Worm (Caenorhabditis elegans) whole organism, L4 larva: ENCODE results near the gene F47D12.9.

Experiments used
- F26F4.8 ChIP-seq: fragments of 200-800 bp; sonication (Bioruptor generic); conservative IDR thresholded peaks from 2 replicates; pipeline ENCODE4 v1.3.6; 2022; ENCODE audit warnings: missing genetic modification characterization, missing compliant biosample characterization
- F37D6.2 ChIP-seq: sonication (generic microtip); optimal IDR thresholded peaks from 2 replicates; lab custom pipeline; 2016; ENCODE audit warnings: mild to moderate bottlenecking, missing genetic modification characterization, missing compliant biosample characterization
- aha-1 ChIP-seq: fragments of 150-350 bp; peaks from one replicate; lab custom pipeline; 2014; ENCODE audit warnings: missing biosample characterization, missing genetic modification characterization
- attf-4 ChIP-seq: sonication (generic microtip); optimal IDR thresholded peaks from 3 replicates; lab custom pipeline; 2017; ENCODE audit warnings: missing biosample characterization, missing genetic modification characterization
- ceh-28 ChIP-seq: fragments of 150-350 bp; optimal IDR thresholded peaks from 2 replicates; lab custom pipeline; 2014; ENCODE audit warnings: missing biosample characterization, missing genetic modification reagents, missing genetic modification characterization
- ces-1 ChIP-seq: fragments of 150-350 bp; sonication (generic microtip); optimal IDR thresholded peaks from 4 replicates; lab custom pipeline; 2014; ENCODE audit warnings: missing biosample characterization, missing genetic modification reagents, missing genetic modification characterization
- cey-2 ChIP-seq: sonication (generic microtip); optimal IDR thresholded peaks from 3 replicates; lab custom pipeline; 2017; ENCODE audit warnings: missing genetic modification characterization, mild to moderate bottlenecking, missing compliant biosample characterization, antibody characterized with exemption, borderline replicate concordance; ENCODE audit not compliant: insufficient read depth
- ctbp-1 ChIP-seq: fragments of 200-800 bp; sonication (Bioruptor generic); IDR thresholded peaks from 2 replicates; pipeline ENCODE4 v1.3.6; 2022; ENCODE audit warnings: missing genetic modification reagents, missing genetic modification characterization, missing compliant biosample characterization
- dmd-6 ChIP-seq: fragments of 200-800 bp; sonication (Bioruptor generic); IDR thresholded peaks from 2 replicates; pipeline ENCODE4 v1.3.6; 2022; ENCODE audit warnings: missing genetic modification reagents, missing genetic modification characterization, missing compliant biosample characterization
- dmd-8 ChIP-seq: fragments of 200-800 bp; sonication (Bioruptor generic); IDR thresholded peaks from 2 replicates; pipeline ENCODE4 v1.3.6; 2022; ENCODE audit warnings: missing genetic modification characterization, missing compliant biosample characterization
- duxl-1 ChIP-seq: sonication (generic microtip); optimal IDR thresholded peaks from 2 replicates; lab custom pipeline; 2016; ENCODE audit warnings: mild to moderate bottlenecking, missing genetic modification characterization, moderate library complexity, missing compliant biosample characterization; ENCODE audit not compliant: poor library complexity
- dve-1 ChIP-seq: sonication (generic microtip); optimal IDR thresholded peaks from 2 replicates; lab custom pipeline; 2017; ENCODE audit warnings: antibody characterized with exemption, mild to moderate bottlenecking, missing genetic modification characterization, missing compliant biosample characterization; ENCODE audit not compliant: insufficient read depth
- fkh-10 ChIP-seq: fragments of 150-350 bp; optimal IDR thresholded peaks from 2 replicates; lab custom pipeline; 2014; ENCODE audit warnings: missing biosample characterization, missing genetic modification reagents, missing genetic modification characterization
- hif-1 ChIP-seq, 2 experiments: sonication (generic microtip); optimal IDR thresholded peaks; 2 replicates each; lab custom pipeline; 2016 to 2017; ENCODE audit warnings: missing compliant biosample characterization in 2 of 2, missing genetic modification characterization in 2 of 2, missing genetic modification reagents in 2 of 2, missing genotype in 2 of 2, mild to moderate bottlenecking in 1 of 2
- hlh-11 ChIP-seq: fragments of 200-800 bp; sonication (Bioruptor generic); optimal IDR thresholded peaks from 2 replicates; lab custom pipeline; 2018; ENCODE audit warnings: mild to moderate bottlenecking, missing genetic modification characterization, missing compliant biosample characterization
- hlh-30 ChIP-seq: sonication (generic microtip); optimal IDR thresholded peaks from 2 replicates; lab custom pipeline; 2017; ENCODE audit warnings: antibody characterized with exemption, mild to moderate bottlenecking, missing genetic modification characterization, missing compliant biosample characterization; ENCODE audit not compliant: insufficient read depth
- hmg-1.1 ChIP-seq: fragments of 200-800 bp; sonication (Bioruptor generic); IDR thresholded peaks from 2 replicates; pipeline ENCODE4 v1.3.6; 2022; ENCODE audit warnings: missing genetic modification reagents, missing genetic modification characterization, missing compliant biosample characterization
- jun-1 ChIP-seq: fragments of 150-350 bp; optimal IDR thresholded peaks from 2 replicates; lab custom pipeline; 2014; ENCODE audit warnings: missing biosample characterization, missing genetic modification reagents, missing genetic modification characterization
- lin-15B ChIP-seq: fragments of 150-350 bp; sonication (generic microtip); optimal IDR thresholded peaks from 3 replicates; lab custom pipeline; 2014; ENCODE audit warnings: missing biosample characterization, missing genetic modification characterization
- lin-29 ChIP-seq: fragments of 200-800 bp; sonication (Bioruptor generic); IDR thresholded peaks from 2 replicates; pipeline ENCODE4 v1.3.6; 2022; ENCODE audit warnings: missing genetic modification reagents, missing genetic modification characterization, missing compliant biosample characterization
- lsy-2 ChIP-seq, 2 experiments: fragments of 150-350 bp in 1 of 2; sonication (generic microtip) in 1 of 2; optimal IDR thresholded peaks; 2 replicates each; lab custom pipeline; 2014 to 2017; ENCODE audit warnings: missing biosample characterization in 2 of 2, missing genetic modification characterization in 2 of 2
- mdl-1 ChIP-seq, 2 experiments: fragments of 150-350 bp in 1 of 2; sonication (generic microtip) in 1 of 2; optimal IDR thresholded peaks; 2 replicates each; lab custom pipeline; 2014 to 2017; ENCODE audit warnings: missing biosample characterization in 2 of 2, missing genetic modification characterization in 2 of 2
- mdt-29 ChIP-seq: fragments of 200-800 bp; sonication (Bioruptor generic); IDR thresholded peaks from 2 replicates; pipeline ENCODE4 v1.3.6; 2022; ENCODE audit warnings: missing genetic modification reagents, missing genetic modification characterization, missing compliant biosample characterization
- mep-1 ChIP-seq: fragments of 150-350 bp; sonication (generic microtip); optimal IDR thresholded peaks from 3 replicates; lab custom pipeline; 2014; ENCODE audit warnings: missing biosample characterization, missing genetic modification characterization
- mxl-2 ChIP-seq: fragments of 200-800 bp; sonication (Bioruptor generic); conservative IDR thresholded peaks from 2 replicates; pipeline ENCODE4 v1.3.6; 2022; ENCODE audit warnings: missing genetic modification reagents, missing genetic modification characterization, missing compliant biosample characterization
- mxl-3 ChIP-seq: fragments of 200-800 bp; sonication (Bioruptor generic); optimal IDR thresholded peaks from 2 replicates; lab custom pipeline; 2018; ENCODE audit warnings: mild to moderate bottlenecking, missing genetic modification characterization, missing compliant biosample characterization
- nhr-11 ChIP-seq: fragments of 150-350 bp; optimal IDR thresholded peaks from 2 replicates; lab custom pipeline; 2014; ENCODE audit warnings: missing biosample characterization, missing genetic modification characterization
- nhr-28 ChIP-seq: fragments of 150-350 bp; optimal IDR thresholded peaks from 2 replicates; lab custom pipeline; 2014; ENCODE audit warnings: missing biosample characterization, missing genetic modification characterization
- nhr-48 ChIP-seq: sonication (generic microtip); optimal IDR thresholded peaks from 2 replicates; lab custom pipeline; 2016; ENCODE audit warnings: mild to moderate bottlenecking, missing genetic modification characterization, missing compliant biosample characterization
- rbr-2 ChIP-seq: sonication (generic microtip); optimal IDR thresholded peaks from 2 replicates; lab custom pipeline; 2016; ENCODE audit warnings: missing genotype, missing genetic modification characterization, missing compliant biosample characterization
- unc-62 ChIP-seq, 3 experiments: fragments of 150-350 bp in 1 of 3; sonication (generic microtip); optimal IDR thresholded peaks in 2 of 3; peaks in 1 of 3; 1 replicate in 1 of 3; 2 replicates in 2 of 3; lab custom pipeline; 2014 to 2017; ENCODE audit warnings: missing biosample characterization in 3 of 3, missing genetic modification characterization in 3 of 3, missing genetic modification reagents in 3 of 3, missing genotype in 1 of 3
- vab-7 ChIP-seq: fragments of 200-800 bp; sonication (Bioruptor generic); IDR thresholded peaks from 2 replicates; pipeline ENCODE4 v1.3.6; 2022; ENCODE audit warnings: missing genetic modification reagents, missing genetic modification characterization, missing compliant biosample characterization
- zag-1 ChIP-seq: fragments of 150-350 bp; optimal IDR thresholded peaks from 2 replicates; lab custom pipeline; 2014; ENCODE audit warnings: missing biosample characterization, missing genetic modification characterization
- zfp-2 ChIP-seq: sonication (generic microtip); optimal IDR thresholded peaks from 2 replicates; lab custom pipeline; 2016; ENCODE audit warnings: mild to moderate bottlenecking, missing genetic modification characterization, missing compliant biosample characterization
- ztf-7 ChIP-seq: fragments of 150-350 bp; optimal IDR thresholded peaks from 2 replicates; lab custom pipeline; 2014; ENCODE audit warnings: missing biosample characterization, missing genetic modification characterization

The F47D12.9 gene

DNA sequence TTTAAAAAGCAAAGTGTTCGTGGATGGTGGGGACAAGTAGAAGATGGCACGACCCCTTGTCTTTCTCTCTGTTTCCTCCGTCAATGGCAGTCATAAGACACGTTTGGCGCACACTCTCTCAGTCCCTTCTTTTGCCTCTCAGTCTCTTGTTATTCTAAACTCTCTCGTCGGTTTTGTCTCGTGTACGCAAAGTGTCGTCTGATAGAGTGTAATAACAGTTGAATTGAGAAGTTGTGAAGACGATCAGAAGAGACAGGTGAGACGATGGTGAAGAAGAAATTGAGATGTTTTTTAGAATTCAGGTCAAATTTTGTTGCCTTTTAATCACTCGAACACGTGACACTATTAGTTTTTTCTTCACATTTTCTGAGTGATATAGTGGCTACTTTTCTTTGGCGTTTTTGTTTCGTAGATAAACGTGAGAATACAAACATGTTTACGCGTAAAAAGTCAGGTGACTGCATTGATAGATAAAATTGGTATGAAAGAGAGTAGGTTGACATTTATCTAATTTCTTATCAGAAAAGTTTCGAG lies at the start of gene F47D12.9 (continued):
- peak; percentile 4 for TF ChIP-seq ztf-7 (tag; lab: Kevin White, UChicago)
- TF ChIP-seq dve-1 (tag; lab: Kevin White, UChicago), result peak; percentile 83
- TF ChIP-seq nhr-48 (tag; lab: Kevin White, UChicago), result peak; percentile 71
- peak; percentile 84 for TF ChIP-seq nhr-28 (tag; lab: Kevin White, UChicago)
- TF ChIP-seq dmd-6 (GFP tag; lab: Robert Waterston, UW), result peak; percentile 73; the same call in 1 of the 2 replicates
- TF ChIP-seq, all 104 proteins: peak for 39

DNA sequence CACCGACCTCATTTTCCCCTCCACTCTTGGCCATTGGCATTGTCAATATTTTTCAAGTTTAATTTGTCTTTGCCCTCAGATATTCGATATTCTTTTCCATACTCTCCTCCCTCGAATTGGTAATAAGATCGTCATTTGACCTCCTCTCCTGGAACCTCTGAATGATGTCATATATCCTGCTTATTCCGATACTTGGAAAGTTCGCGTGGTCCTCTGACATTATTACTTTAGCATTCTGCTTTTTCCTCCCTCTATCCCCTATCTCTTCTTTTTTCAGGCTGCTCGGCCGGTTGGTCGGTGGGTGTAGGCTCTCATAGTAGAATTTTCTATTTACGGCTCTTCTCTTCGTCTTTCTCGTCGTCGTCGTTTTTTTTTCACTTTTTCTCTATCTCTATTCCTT lies 49.3 kb upstream of the F47D12.9 start:
- TF ChIP-seq rbr-2 (tag; lab: Kevin White, UChicago), result peak; percentile 39
- peak in 1 of 2 experiments; percentile 5 for TF ChIP-seq mdl-1 (tag; optimal IDR thresholded peaks at IDR 0.05; lab: Kevin White, UChicago)
- peak; percentile 57; the same call in 1 of the 2 replicates for TF ChIP-seq ctbp-1 (GFP tag; lab: Robert Waterston, UW)
- TF ChIP-seq aha-1, result peak; percentile 94
- TF ChIP-seq attf-4, result no peak
- peak; percentile 32 for TF ChIP-seq mep-1 (tag; lab: Kevin White, UChicago)
- TF ChIP-seq ces-1 (GFP tag; lab: Kevin White, UChicago), result peak; percentile 34
- no peak for TF ChIP-seq hlh-11 (tag; lab: Kevin White, UChicago)
- peak; percentile 6 for TF ChIP-seq F37D6.2
- peak; percentile 23 for TF ChIP-seq hlh-30
- peak; percentile 87 for TF ChIP-seq fkh-10
- no peak for TF ChIP-seq cey-2 (tag; lab: Kevin White, UChicago)
- peak; percentile 12 for TF ChIP-seq zag-1 (tag; lab: Kevin White, UChicago)
- peak in 1 of 2 experiments; percentile 12 for TF ChIP-seq lsy-2 (tag; optimal IDR thresholded peaks at IDR 0.05; lab: Kevin White, UChicago)

DNA sequence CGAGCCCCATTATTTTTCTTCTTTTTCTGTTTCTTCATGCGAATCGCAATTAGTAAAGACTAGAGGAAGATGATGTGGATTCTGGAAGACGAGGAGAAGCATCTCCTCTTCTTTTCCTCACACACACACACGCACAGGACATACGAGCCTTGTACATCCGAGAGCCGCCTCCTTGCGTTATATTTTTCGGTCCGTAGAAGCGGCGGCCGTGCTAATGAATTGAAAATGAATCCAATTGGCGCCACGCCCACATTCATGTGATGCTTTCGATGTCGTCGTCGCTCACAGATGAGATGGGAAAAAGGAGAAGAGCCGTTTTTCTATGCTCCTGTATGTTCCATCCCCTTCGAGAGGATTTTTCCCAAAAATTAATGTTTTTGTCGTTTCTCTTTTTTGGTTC lies 48.3 kb upstream of the F47D12.9 start:
- TF ChIP-seq aha-1, result peak; percentile 61
- TF ChIP-seq vab-7 (GFP tag; lab: Robert Waterston, UW), result 0 out of 2 replicates have a peak, but pooled peaks have one; percentile 7
- TF ChIP-seq lin-29, result no peak
- TF ChIP-seq hmg-1.1 (GFP tag; lab: Robert Waterston, UW), result 0 out of 2 replicates have a peak, but pooled peaks have one; percentile 10
- no peak for TF ChIP-seq lin-15B (tag; lab: Kevin White, UChicago)
- TF ChIP-seq hlh-30, result peak; percentile 7
- TF ChIP-seq unc-62 (GFP tag; optimal IDR thresholded peaks at IDR 0.05 in 1 of 2; lab: Kevin White, UChicago), result peak in 1 of 2 experiments; percentile 53
- no peak for TF ChIP-seq unc-62 (tag; optimal IDR thresholded peaks at IDR 0.05; lab: Kevin White, UChicago)

DNA sequence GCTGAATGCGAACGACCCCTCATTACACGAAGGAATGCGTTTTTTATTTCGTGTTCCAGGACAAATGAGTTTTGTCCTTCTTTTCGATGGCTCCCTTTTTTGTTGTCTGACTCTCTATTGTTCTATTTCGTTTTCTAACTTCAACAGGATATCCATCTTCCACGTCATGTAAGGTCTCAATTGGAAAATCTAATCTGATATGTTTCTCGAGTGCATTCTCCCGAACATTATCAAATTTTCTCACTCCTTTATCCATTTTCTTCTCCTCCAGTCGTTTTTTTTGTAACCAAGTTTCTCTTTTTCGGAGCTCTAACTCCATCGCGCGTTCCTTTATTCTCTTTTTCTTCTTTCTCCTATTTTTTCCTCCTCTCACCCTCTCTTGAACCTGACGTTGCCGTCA lies 47.2 kb upstream of the F47D12.9 start:
- TF ChIP-seq hif-1 (tag; optimal IDR thresholded peaks at IDR 0.05; lab: Kevin White, UChicago) (no peak), dve-1 (tag; lab: Kevin White, UChicago) (no peak), duxl-1 (tag; lab: Kevin White, UChicago) (no peak), ces-1 (GFP tag; lab: Kevin White, UChicago) (peak; percentile 91), zag-1 (tag; lab: Kevin White, UChicago) (no peak), hmg-1.1 (GFP tag; lab: Robert Waterston, UW) (no peak), F26F4.8 (GFP tag; lab: Robert Waterston, UW) (no peak), lsy-2 (tag; optimal IDR thresholded peaks at IDR 0.05; lab: Kevin White, UChicago) (peak in 1 of 2 experiments; percentile 15), ctbp-1 (GFP tag; lab: Robert Waterston, UW) (peak; percentile 65; the same call in 1 of the 2 replicates), dmd-8 (GFP tag; lab: Robert Waterston, UW) (no peak), ceh-28 (tag; lab: Kevin White, UChicago) (no peak), mxl-2 (no peak), mdt-29 (GFP tag; lab: Robert Waterston, UW) (no peak), rbr-2 (tag; lab: Kevin White, UChicago) (peak; percentile 17), nhr-11 (tag; lab: Kevin White, UChicago) (no peak), fkh-10 (peak; percentile 73), jun-1 (tag; lab: Kevin White, UChicago) (no peak), mxl-3 (GFP tag; lab: Kevin White, UChicago) (no peak), zfp-2 (no peak)
